Worm (Caenorhabditis elegans) whole organism, L2 larva: ENCODE results near the gene F59G1.8.

Experiments used
- C34F6.9 ChIP-seq: fragments of 150-350 bp; optimal IDR thresholded peaks from 2 replicates; lab custom pipeline; 2014; ENCODE audit warnings: missing biosample characterization, missing genetic modification characterization
- F13H6.1 ChIP-seq: sonication (generic microtip); optimal IDR thresholded peaks from 2 replicates; lab custom pipeline; 2016; ENCODE audit warnings: missing genetic modification characterization, missing compliant biosample characterization
- R02D3.7 ChIP-seq: fragments of 150-350 bp; optimal IDR thresholded peaks from 2 replicates; lab custom pipeline; 2014; ENCODE audit warnings: missing biosample characterization, missing genetic modification characterization
- Y55F3AM.14 ChIP-seq: fragments of 200-800 bp; sonication (Bioruptor generic); optimal IDR thresholded peaks from 2 replicates; lab custom pipeline; 2018; ENCODE audit warnings: mild to moderate bottlenecking, missing genetic modification characterization, missing compliant biosample characterization
- ZK546.5 ChIP-seq: sonication (generic microtip); optimal IDR thresholded peaks from 2 replicates; lab custom pipeline; 2017; ENCODE audit warnings: missing biosample characterization, missing genetic modification characterization
- alr-1 ChIP-seq: fragments of 150-350 bp; optimal IDR thresholded peaks from 2 replicates; lab custom pipeline; 2014; ENCODE audit warnings: missing biosample characterization, missing genetic modification characterization
- aly-2 ChIP-seq: fragments of 150-350 bp; optimal IDR thresholded peaks from 2 replicates; lab custom pipeline; 2014; ENCODE audit warnings: missing biosample characterization, missing genetic modification characterization
- ama-1 ChIP-seq: fragments of 150-350 bp; optimal IDR thresholded peaks from 2 replicates; lab custom pipeline; 2018; ENCODE audit warnings: inconsistent platforms
- ceh-16 ChIP-seq: fragments of 150-350 bp; optimal IDR thresholded peaks from 2 replicates; lab custom pipeline; 2014; ENCODE audit warnings: missing biosample characterization, missing genetic modification characterization
- crh-2 ChIP-seq: sonication (generic microtip); optimal IDR thresholded peaks from 2 replicates; lab custom pipeline; 2017; ENCODE audit warnings: missing biosample characterization, missing genetic modification characterization
- dmd-4 ChIP-seq: sonication (generic microtip); optimal IDR thresholded peaks from 2 replicates; lab custom pipeline; 2017; ENCODE audit warnings: missing biosample characterization, missing genetic modification characterization
- egl-27 ChIP-seq: sonication (generic microtip); optimal IDR thresholded peaks from 3 replicates; lab custom pipeline; 2017; ENCODE audit warnings: missing biosample characterization, missing genetic modification reagents, missing genetic modification characterization
- fos-1 ChIP-seq: fragments of 150-350 bp; optimal IDR thresholded peaks from 2 replicates; lab custom pipeline; 2014; ENCODE audit warnings: missing biosample characterization, missing genetic modification characterization
- lin-11 ChIP-seq: fragments of 150-350 bp; sonication (generic microtip); optimal IDR thresholded peaks from 2 replicates; lab custom pipeline; 2014; ENCODE audit warnings: missing biosample characterization, missing genetic modification characterization, inconsistent platforms, mixed read lengths
- lin-13 ChIP-seq: fragments of 150-350 bp; optimal IDR thresholded peaks from 2 replicates; lab custom pipeline; 2014; ENCODE audit warnings: missing biosample characterization, missing genetic modification reagents, missing genetic modification characterization
- lsy-2 ChIP-seq, 2 experiments: fragments of 150-350 bp in 1 of 2; sonication (generic microtip) in 1 of 2; optimal IDR thresholded peaks; 2 replicates each; lab custom pipeline; 2014 to 2017; ENCODE audit warnings: missing biosample characterization in 2 of 2, missing genetic modification characterization in 2 of 2
- mab-5 ChIP-seq: fragments of 150-350 bp; optimal IDR thresholded peaks from 2 replicates; lab custom pipeline; 2014; ENCODE audit warnings: missing biosample characterization, missing genetic modification characterization
- mdl-1 ChIP-seq, 2 experiments: fragments of 150-350 bp in 1 of 2; sonication (generic microtip) in 1 of 2; optimal IDR thresholded peaks; 2 replicates each; lab custom pipeline; 2017; ENCODE audit warnings: missing biosample characterization in 2 of 2, missing genetic modification characterization in 2 of 2
- nhr-10 ChIP-seq: sonication (generic microtip); optimal IDR thresholded peaks from 2 replicates; lab custom pipeline; 2017; ENCODE audit warnings: missing biosample characterization, missing genetic modification characterization
- nhr-11 ChIP-seq: fragments of 150-350 bp; optimal IDR thresholded peaks from 2 replicates; lab custom pipeline; 2014; ENCODE audit warnings: missing biosample characterization, missing genetic modification characterization
- nhr-12 ChIP-seq: fragments of 150-350 bp; optimal IDR thresholded peaks from 2 replicates; lab custom pipeline; 2014; ENCODE audit warnings: missing biosample characterization, missing genetic modification characterization
- nhr-129 ChIP-seq: fragments of 150-350 bp; optimal IDR thresholded peaks from 2 replicates; lab custom pipeline; 2014; ENCODE audit warnings: missing biosample characterization, missing genetic modification characterization
- nhr-21 ChIP-seq: fragments of 150-350 bp; optimal IDR thresholded peaks from 2 replicates; lab custom pipeline; 2014; ENCODE audit warnings: missing biosample characterization, missing genetic modification characterization
- nhr-23 ChIP-seq: fragments of 150-350 bp; optimal IDR thresholded peaks from 2 replicates; lab custom pipeline; 2014; ENCODE audit warnings: missing biosample characterization, missing genetic modification reagents, missing genetic modification characterization
- nhr-25 ChIP-seq: fragments of 150-350 bp; sonication (generic microtip); optimal IDR thresholded peaks from 3 replicates; lab custom pipeline; 2014; ENCODE audit warnings: missing biosample characterization, missing genetic modification characterization
- nhr-6 ChIP-seq: fragments of 150-350 bp; optimal IDR thresholded peaks from 2 replicates; lab custom pipeline; 2014; ENCODE audit warnings: missing biosample characterization, missing genetic modification characterization
- sma-3 ChIP-seq: sonication (generic microtip); optimal IDR thresholded peaks from 2 replicates; lab custom pipeline; 2016; ENCODE audit warnings: missing genetic modification reagents, missing genetic modification characterization, missing compliant biosample characterization
- sma-9 ChIP-seq, 2 experiments: fragments of 150-350 bp in 1 of 2; sonication (generic microtip) in 1 of 2; optimal IDR thresholded peaks; 2 replicates each; lab custom pipeline; 2014 to 2016; ENCODE audit warnings: missing genetic modification characterization in 2 of 2, mild to moderate bottlenecking in 1 of 2, missing biosample characterization in 1 of 2, missing compliant biosample characterization in 1 of 2, missing genetic modification reagents in 1 of 2, moderate library complexity in 1 of 2
- snpc-4 ChIP-seq: fragments of 150-350 bp; optimal IDR thresholded peaks from 2 replicates; lab custom pipeline; 2014; ENCODE audit warnings: missing biosample characterization, missing genetic modification characterization
- unc-39 ChIP-seq: fragments of 150-350 bp; optimal IDR thresholded peaks from 2 replicates; lab custom pipeline; 2014; ENCODE audit warnings: missing biosample characterization, missing genetic modification characterization
- unc-55 ChIP-seq: fragments of 150-350 bp; sonication (generic microtip); optimal IDR thresholded peaks from 3 replicates; lab custom pipeline; 2014; ENCODE audit warnings: missing biosample characterization, missing genetic modification reagents, missing genetic modification characterization
- zag-1 ChIP-seq: fragments of 150-350 bp; optimal IDR thresholded peaks from 2 replicates; lab custom pipeline; 2014; ENCODE audit warnings: missing biosample characterization, missing genetic modification characterization
- ztf-11 ChIP-seq: sonication (generic microtip); optimal IDR thresholded peaks from 2 replicates; lab custom pipeline; 2017; ENCODE audit warnings: missing biosample characterization, missing genetic modification characterization
- ztf-4 ChIP-seq: fragments of 150-350 bp; optimal IDR thresholded peaks from 2 replicates; lab custom pipeline; 2014; ENCODE audit warnings: missing biosample characterization, missing genetic modification characterization

Gene F59G1.8

ce11 chrII:5940815-5941214 lies 34.4 kb downstream of the F59G1.8 start, which contains the start of gene F28B12.6:
Gene F28B12.6, plus strand, starts transcription at chrII:5940863.
- TF ChIP-seq sma-3 (GFP tag; lab: Kevin White, UChicago), result peak; percentile 10
- TF ChIP-seq nhr-21, result no peak
- TF ChIP-seq ztf-11 (tag; lab: Kevin White, UChicago), result no peak

DNA sequence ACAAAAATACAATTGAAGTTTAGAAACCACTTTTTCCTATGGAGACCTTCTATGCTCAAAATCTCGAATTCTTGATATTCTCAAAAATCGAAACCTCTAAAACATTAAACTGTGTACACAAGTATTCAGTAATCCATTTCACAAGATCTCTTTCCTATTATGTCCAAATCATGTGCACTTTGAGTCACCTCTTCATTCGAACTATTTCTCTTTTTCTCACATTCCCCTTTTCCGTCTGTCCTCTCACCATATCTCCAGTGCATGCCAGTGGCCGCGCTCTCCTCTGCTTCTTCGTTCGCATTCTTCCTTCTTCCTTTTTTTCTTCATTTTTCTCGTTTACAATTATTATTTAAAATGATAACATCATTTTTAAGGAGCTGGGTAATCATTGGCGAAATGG lies 36.2 kb downstream of the F59G1.8 start, which contains the start of gene F28B12.1:
Gene F28B12.1, plus strand, starts transcription at position 335 of the 400 bp plus-strand sequence.
- peak; percentile 23 for TF ChIP-seq fos-1
- TF ChIP-seq nhr-129 (tag; lab: Kevin White, UChicago), result peak; percentile 43
- TF ChIP-seq unc-55 (GFP tag; lab: Kevin White, UChicago), result peak; percentile 40
- no peak for TF ChIP-seq ztf-11 (tag; lab: Kevin White, UChicago)
- no peak for TF ChIP-seq R02D3.7 (tag; lab: Kevin White, UChicago)
- TF ChIP-seq nhr-25 (tag; lab: Kevin White, UChicago), result no peak
- TF ChIP-seq C34F6.9, result peak; percentile 75
- peak in 1 of 2 experiments; percentile 61 for TF ChIP-seq lsy-2 (tag; optimal IDR thresholded peaks at IDR 0.05; lab: Kevin White, UChicago)
- no peak for TF ChIP-seq nhr-11 (tag; lab: Kevin White, UChicago)
- no peak for TF ChIP-seq sma-3 (GFP tag; lab: Kevin White, UChicago)
- TF ChIP-seq snpc-4, result no peak
- TF ChIP-seq nhr-12 (tag; lab: Kevin White, UChicago), result no peak
- no peak for TF ChIP-seq F13H6.1 (tag; lab: Kevin White, UChicago)
- no peak for TF ChIP-seq lin-11 (tag; lab: Kevin White, UChicago)
- TF ChIP-seq ama-1 (lab: Kevin White, UChicago), result no peak
- TF ChIP-seq mab-5, result no peak
- no peak for TF ChIP-seq crh-2 (tag; lab: Kevin White, UChicago)
- no peak for TF ChIP-seq zag-1 (tag; lab: Kevin White, UChicago)

- TF ChIP-seq nhr-11 (tag; lab: Kevin White, UChicago), result no peak
- no peak for TF ChIP-seq egl-27 (tag; lab: Kevin White, UChicago)
- no peak for TF ChIP-seq unc-55 (GFP tag; lab: Kevin White, UChicago)
- TF ChIP-seq nhr-23 (tag; lab: Kevin White, UChicago), result no peak
- TF ChIP-seq lin-13 (GFP tag; lab: Kevin White, UChicago), result no peak
- no peak for TF ChIP-seq ceh-16
- no peak for TF ChIP-seq zag-1 (tag; lab: Kevin White, UChicago)
- TF ChIP-seq alr-1 (tag; lab: Kevin White, UChicago), result no peak
- TF ChIP-seq aly-2 (tag; lab: Kevin White, UChicago), result no peak
- TF ChIP-seq ztf-4 (tag; lab: Kevin White, UChicago), result no peak
- TF ChIP-seq ztf-11 (tag; lab: Kevin White, UChicago), result no peak
- no peak for TF ChIP-seq ZK546.5 (tag; lab: Kevin White, UChicago)
- no peak for TF ChIP-seq nhr-6 (tag; lab: Kevin White, UChicago)
- TF ChIP-seq nhr-10 (tag; lab: Kevin White, UChicago), result no peak
- no peak for TF ChIP-seq dmd-4 (tag; lab: Kevin White, UChicago)
- no peak for TF ChIP-seq R02D3.7 (tag; lab: Kevin White, UChicago)
- no peak for TF ChIP-seq nhr-25 (tag; lab: Kevin White, UChicago)
Observed at ce11 chrII:5944268-5944667, 37.9 kb downstream of the F59G1.8 start, which contains the start of gene B0034.2. Gene B0034.2, minus strand, starts transcription at chrII:5944368.

DNA sequence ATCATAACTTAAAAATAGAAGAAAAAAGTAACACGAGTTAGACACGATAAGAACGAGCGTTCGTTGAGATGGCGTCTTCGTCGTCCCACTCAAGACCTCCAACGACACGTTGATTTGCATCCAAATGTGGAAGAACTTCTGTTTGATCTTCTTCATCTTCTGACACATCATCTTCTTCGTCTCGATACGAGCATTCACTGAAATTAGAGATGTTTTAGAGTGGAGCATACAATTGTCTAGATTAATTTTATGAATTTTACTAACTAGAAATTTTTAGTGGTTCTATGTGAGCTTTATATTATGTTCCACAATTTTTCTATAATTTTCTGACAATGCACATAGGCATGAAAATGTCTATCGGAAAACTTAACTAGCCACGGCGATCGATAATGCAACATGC lies 39.5 kb downstream of the F59G1.8 start:
- no peak for TF ChIP-seq lsy-2 (tag; optimal IDR thresholded peaks at IDR 0.05; lab: Kevin White, UChicago)
- TF ChIP-seq dmd-4 (tag; lab: Kevin White, UChicago), result no peak
- TF ChIP-seq mdl-1 (tag; optimal IDR thresholded peaks at IDR 0.05; lab: Kevin White, UChicago), result no peak
- TF ChIP-seq, all 48 proteins: peak for 0

DNA sequence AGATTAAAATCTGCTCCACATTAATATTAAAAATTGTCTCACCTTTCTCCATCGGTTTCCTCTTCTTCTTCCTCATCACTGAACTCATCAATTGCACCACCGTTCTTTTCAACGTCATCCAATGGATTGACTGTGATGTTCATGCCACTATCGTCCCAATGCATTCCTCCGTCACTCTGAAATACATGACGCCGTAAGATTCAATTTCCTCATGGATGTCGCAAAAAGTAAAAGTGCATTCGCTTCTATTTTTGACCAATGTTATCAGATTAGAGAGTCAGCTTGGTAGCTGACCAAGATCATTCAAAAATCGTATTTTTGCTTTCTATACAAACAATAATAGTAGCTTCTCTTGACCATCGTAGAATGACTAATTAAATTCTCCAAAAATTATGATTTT lies 40.1 kb downstream of the F59G1.8 start:
- TF ChIP-seq Y55F3AM.14 (GFP tag; lab: Kevin White, UChicago), result no peak

- TF ChIP-seq alr-1 (tag; lab: Kevin White, UChicago), result no peak
- TF ChIP-seq F13H6.1 (tag; lab: Kevin White, UChicago), result peak; percentile 29
- TF ChIP-seq sma-9 (GFP tag; optimal IDR thresholded peaks at IDR 0.05; lab: Kevin White, UChicago), result peak; percentile 22
- no peak for TF ChIP-seq sma-9 (tag; optimal IDR thresholded peaks at IDR 0.05; lab: Kevin White, UChicago)
- TF ChIP-seq C34F6.9, result peak; percentile 36
- TF ChIP-seq Y55F3AM.14 (GFP tag; lab: Kevin White, UChicago), result peak; percentile 4
- no peak for TF ChIP-seq unc-39 (tag; lab: Kevin White, UChicago)
- TF ChIP-seq unc-55 (GFP tag; lab: Kevin White, UChicago), result peak; percentile 29
- TF ChIP-seq zag-1 (tag; lab: Kevin White, UChicago), result peak; percentile 32
Observed at ce11 chrII:5948681-5949080, 42.3 kb downstream of the F59G1.8 start.
